Worm (Caenorhabditis elegans) whole organism, L4/young adult: ENCODE data around the gene F21A3.11.

Source experiments
- W03F9.2 ChIP-seq: fragments of 150-350 bp; optimal IDR thresholded peaks from 2 replicates; lab custom pipeline; 2014; ENCODE audit warnings: missing biosample characterization, missing genetic modification characterization
- dao-5 ChIP-seq: sonication (generic microtip); optimal IDR thresholded peaks from 2 replicates; lab custom pipeline; 2016; ENCODE audit warnings: missing genotype, missing genetic modification characterization, moderate library complexity, missing compliant biosample characterization
- him-1 ChIP-seq: sonication (generic microtip); optimal IDR thresholded peaks from 2 replicates; lab custom pipeline; 2016; ENCODE audit warnings: missing genotype, missing genetic modification reagents, missing genetic modification characterization, missing compliant biosample characterization

The F21A3.11 gene

ce11 chrV:15533096-15533495, at the start of gene F21A3.11:
Gene F21A3.11, minus strand, starts transcription at chrV:15533212.
- TF ChIP-seq him-1 (tag; lab: Kevin White, UChicago) (no peak), W03F9.2 (tag; lab: Kevin White, UChicago) (no peak), dao-5 (tag; lab: Kevin White, UChicago) (no peak)

ce11 chrV:15578386-15578785, 45.4 kb upstream of the F21A3.11 start, which contains the start of gene F28F8.9:
Gene F28F8.9, minus strand, starts transcription at chrV:15578673.
- TF ChIP-seq him-1 (tag; lab: Kevin White, UChicago) (no peak), W03F9.2 (tag; lab: Kevin White, UChicago) (no peak), dao-5 (tag; lab: Kevin White, UChicago) (no peak)

ce11 chrV:15577395-15577896, 44.4 kb upstream of the F21A3.11 start, which contains the start of gene atx-3:
Gene atx-3, minus strand, starts transcription at chrV:15577445.
- TF ChIP-seq him-1 (tag; lab: Kevin White, UChicago) (no peak), dao-5 (tag; lab: Kevin White, UChicago) (no peak), W03F9.2 (tag; lab: Kevin White, UChicago) (no peak)

- TF ChIP-seq W03F9.2 (tag; lab: Kevin White, UChicago), result no peak
- no peak for TF ChIP-seq him-1 (tag; lab: Kevin White, UChicago)
- TF ChIP-seq dao-5 (tag; lab: Kevin White, UChicago), result no peak
Observed at ce11 chrV:15575305-15575704, 42.3 kb upstream of the F21A3.11 start, which contains the start of gene mdt-28. Gene mdt-28, minus strand, starts transcription at chrV:15575405.

ce11 chrV:15572613-15573012, 39.6 kb upstream of the F21A3.11 start, which contains the start of gene fbxa-94:
Gene fbxa-94, plus strand, starts transcription at chrV:15572913.
- no peak for TF ChIP-seq W03F9.2 (tag; lab: Kevin White, UChicago)

ce11 chrV:15571006-15571526, 38.1 kb upstream of the F21A3.11 start, which contains the start of gene fbxa-95:
Gene fbxa-95, plus strand, starts transcription at chrV:15571476.
- TF ChIP-seq W03F9.2 (tag; lab: Kevin White, UChicago) (no peak), dao-5 (tag; lab: Kevin White, UChicago) (no peak), him-1 (tag; lab: Kevin White, UChicago) (no peak)

ce11 chrV:15569702-15570430, 36.9 kb upstream of the F21A3.11 start, which contains the start of gene lsm-5:
Gene lsm-5, plus strand, starts transcription at chrV:15570380.
- no peak for TF ChIP-seq him-1 (tag; lab: Kevin White, UChicago)
- TF ChIP-seq W03F9.2 (tag; lab: Kevin White, UChicago), result no peak
- no peak for TF ChIP-seq dao-5 (tag; lab: Kevin White, UChicago)

- no peak for TF ChIP-seq W03F9.2 (tag; lab: Kevin White, UChicago)
- no peak for TF ChIP-seq him-1 (tag; lab: Kevin White, UChicago)
Observed at ce11 chrV:15568381-15568780, 35.4 kb upstream of the F21A3.11 start.

- TF ChIP-seq him-1 (tag; lab: Kevin White, UChicago), result no peak
- no peak for TF ChIP-seq W03F9.2 (tag; lab: Kevin White, UChicago)
- no peak for TF ChIP-seq dao-5 (tag; lab: Kevin White, UChicago)
Observed at ce11 chrV:15567344-15567804, 34.4 kb upstream of the F21A3.11 start, which contains the start of gene acs-2. Gene acs-2, plus strand, starts transcription at chrV:15567394.

ce11 chrV:15566511-15567178, 33.6 kb upstream of the F21A3.11 start:
- peak; percentile 22 for TF ChIP-seq him-1 (tag; lab: Kevin White, UChicago)
- TF ChIP-seq W03F9.2 (tag; lab: Kevin White, UChicago), result no peak
- TF ChIP-seq dao-5 (tag; lab: Kevin White, UChicago), result no peak

ce11 chrV:15563985-15564384, 31.0 kb upstream of the F21A3.11 start:
- no peak for TF ChIP-seq him-1 (tag; lab: Kevin White, UChicago)
- no peak for TF ChIP-seq dao-5 (tag; lab: Kevin White, UChicago)
- no peak for TF ChIP-seq W03F9.2 (tag; lab: Kevin White, UChicago)

ce11 chrV:15563477-15563876, 30.5 kb upstream of the F21A3.11 start:
- TF ChIP-seq W03F9.2 (tag; lab: Kevin White, UChicago), result no peak
- no peak for TF ChIP-seq dao-5 (tag; lab: Kevin White, UChicago)
- no peak for TF ChIP-seq him-1 (tag; lab: Kevin White, UChicago)

- no peak for TF ChIP-seq him-1 (tag; lab: Kevin White, UChicago)
Observed at ce11 chrV:15562541-15562940, 29.5 kb upstream of the F21A3.11 start.
